Worm (Caenorhabditis elegans): Measurements from ENCODE around the gene srz-11.

ce11 chrV:15153277-15153676 lies 9.6 kb upstream of the srz-11 start, which contains the start of gene srh-55:
- TF ChIP-seq ama-1 (optimal IDR thresholded peaks at IDR 0.05) (no peak), pes-1 (GFP tag; IDR thresholded peaks at IDR 0.05) (no peak), B0310.2 (tag; optimal IDR thresholded peaks at IDR 0.05) (no peak), aly-1 (tag; optimal IDR thresholded peaks at IDR 0.05) (no peak), tra-4 (tag; optimal IDR thresholded peaks at IDR 0.05) (no peak), ceh-13 (GFP tag; optimal IDR thresholded peaks at IDR 0.05) (no peak), hmg-4 (GFP tag; optimal IDR thresholded peaks at IDR 0.05) (no peak), hnd-1 (tag; optimal IDR thresholded peaks at IDR 0.05) (no peak), hmbx-1 (tag; optimal IDR thresholded peaks at IDR 0.05) (no peak), tbx-37 (GFP tag; conservative IDR thresholded peaks at IDR 0.05) (no peak), flt-1 (GFP tag; IDR thresholded peaks at IDR 0.05) (no peak), ceh-36 (tag; optimal IDR thresholded peaks at IDR 0.05) (no peak), ets-7 (tag; optimal IDR thresholded peaks at IDR 0.05) (no peak)

Measured in whole organism, early embryonic.